Worm (Caenorhabditis elegans) whole organism, midembryonic: ENCODE results near the gene aat-2.
A peak's percentile ranks its signal among the peaks of the same experiment; 100 is the strongest.

Source experiments
- T22C8.4 ChIP-seq: fragments of 200-800 bp; sonication (Bioruptor generic); IDR thresholded peaks from 2 replicates; pipeline ENCODE4 v1.3.6; 2022; ENCODE audit warnings: missing genetic modification characterization, missing compliant biosample characterization
- cog-1 ChIP-seq: sonication (generic microtip); optimal IDR thresholded peaks from 2 replicates; lab custom pipeline; 2016; ENCODE audit warnings: missing genetic modification characterization, missing compliant biosample characterization
- flt-1 ChIP-seq: fragments of 200-800 bp; sonication (Bioruptor generic); IDR thresholded peaks from 2 replicates; pipeline ENCODE4 v1.3.6; 2022; ENCODE audit warnings: missing genetic modification characterization, missing compliant biosample characterization
- klf-2 ChIP-seq: fragments of 200-800 bp; sonication (Bioruptor generic); conservative IDR thresholded peaks from 2 replicates; pipeline ENCODE4 v1.3.6; 2022; ENCODE audit warnings: missing genetic modification reagents, missing genetic modification characterization, missing compliant biosample characterization
- med-1 ChIP-seq: sonication (generic microtip); optimal IDR thresholded peaks from 2 replicates; lab custom pipeline; 2017; ENCODE audit warnings: missing genetic modification characterization, mild to moderate bottlenecking, missing compliant biosample characterization, antibody characterized with exemption, missing genetic modification reagents; ENCODE audit not compliant: insufficient read depth
- ref-1 ChIP-seq: fragments of 200-800 bp; sonication (Bioruptor generic); conservative IDR thresholded peaks from 2 replicates; pipeline ENCODE4 v1.3.6; 2022; ENCODE audit warnings: missing genetic modification reagents, missing genetic modification characterization, missing compliant biosample characterization
- tab-1 ChIP-seq: fragments of 200-800 bp; sonication (Bioruptor generic); IDR thresholded peaks from 2 replicates; pipeline ENCODE4 v1.3.6; 2022; ENCODE audit warnings: missing genetic modification characterization, missing compliant biosample characterization
- ztf-23 ChIP-seq: fragments of 200-800 bp; sonication (Bioruptor generic); IDR thresholded peaks from 2 replicates; pipeline ENCODE4 v1.3.6; 2022; ENCODE audit warnings: missing genetic modification reagents, missing genetic modification characterization, missing compliant biosample characterization
- ztf-29 ChIP-seq: fragments of 200-800 bp; sonication (Bioruptor generic); IDR thresholded peaks from 2 replicates; pipeline ENCODE4 v1.3.6; 2022; ENCODE audit warnings: missing genetic modification reagents, missing genetic modification characterization, missing compliant biosample characterization

aat-2 gene

ce11 chrV:9221566-9221965 is 24.6 kb downstream of the aat-2 start, which contains the start of gene grd-6:
Gene grd-6, plus strand, starts transcription at chrV:9221866.
- TF ChIP-seq ztf-23 (no peak), tab-1 (no peak), ztf-29 (GFP tag; lab: Robert Waterston, UW) (no peak), med-1 (GFP tag; lab: Kevin White, UChicago) (no peak), klf-2 (GFP tag; lab: Robert Waterston, UW) (no peak), ref-1 (GFP tag; lab: Robert Waterston, UW) (no peak), T22C8.4 (GFP tag; lab: Robert Waterston, UW) (no peak)

ce11 chrV:9220444-9220843 is 25.7 kb downstream of the aat-2 start:
- TF ChIP-seq cog-1 (tag; lab: Kevin White, UChicago) (no peak), klf-2 (GFP tag; lab: Robert Waterston, UW) (no peak), ztf-23 (no peak), med-1 (GFP tag; lab: Kevin White, UChicago) (no peak), tab-1 (no peak)

ce11 chrV:9219390-9219733 is 26.8 kb downstream of the aat-2 start:
- TF ChIP-seq cog-1 (tag; lab: Kevin White, UChicago), result no peak
- no peak for TF ChIP-seq flt-1 (GFP tag; lab: Robert Waterston, UW)
- TF ChIP-seq ref-1 (GFP tag; lab: Robert Waterston, UW), result no peak
- TF ChIP-seq T22C8.4 (GFP tag; lab: Robert Waterston, UW), result no peak
- no peak for TF ChIP-seq klf-2 (GFP tag; lab: Robert Waterston, UW)
- TF ChIP-seq med-1 (GFP tag; lab: Kevin White, UChicago), result no peak
- no peak for TF ChIP-seq ztf-23
- TF ChIP-seq tab-1, result no peak
- TF ChIP-seq ztf-29 (GFP tag; lab: Robert Waterston, UW), result no peak

ce11 chrV:9218655-9219389 is 27.3 kb downstream of the aat-2 start:
- TF ChIP-seq klf-2 (GFP tag; lab: Robert Waterston, UW) (no peak), T22C8.4 (GFP tag; lab: Robert Waterston, UW) (no peak), flt-1 (GFP tag; lab: Robert Waterston, UW) (no peak), cog-1 (tag; lab: Kevin White, UChicago) (no peak), med-1 (GFP tag; lab: Kevin White, UChicago) (no peak), tab-1 (no peak), ztf-29 (GFP tag; lab: Robert Waterston, UW) (no peak), ref-1 (GFP tag; lab: Robert Waterston, UW) (no peak), ztf-23 (no peak)

ce11 chrV:9218214-9218613 is 27.9 kb downstream of the aat-2 start:
- no peak for TF ChIP-seq med-1 (GFP tag; lab: Kevin White, UChicago)
- no peak for TF ChIP-seq ztf-29 (GFP tag; lab: Robert Waterston, UW)
- TF ChIP-seq T22C8.4 (GFP tag; lab: Robert Waterston, UW), result no peak
- no peak for TF ChIP-seq tab-1
- no peak for TF ChIP-seq ztf-23
- TF ChIP-seq flt-1 (GFP tag; lab: Robert Waterston, UW), result no peak
- no peak for TF ChIP-seq cog-1 (tag; lab: Kevin White, UChicago)
- no peak for TF ChIP-seq klf-2 (GFP tag; lab: Robert Waterston, UW)
- no peak for TF ChIP-seq ref-1 (GFP tag; lab: Robert Waterston, UW)

ce11 chrV:9217158-9217557 is 29.0 kb downstream of the aat-2 start, which contains the start of gene pacs-1:
Gene pacs-1, minus strand, starts transcription at chrV:9217258.
- TF ChIP-seq med-1 (GFP tag; lab: Kevin White, UChicago) (no peak), ztf-23 (no peak), tab-1 (no peak), flt-1 (GFP tag; lab: Robert Waterston, UW) (no peak), ref-1 (GFP tag; lab: Robert Waterston, UW) (no peak), T22C8.4 (GFP tag; lab: Robert Waterston, UW) (no peak), cog-1 (tag; lab: Kevin White, UChicago) (no peak), klf-2 (GFP tag; lab: Robert Waterston, UW) (no peak), ztf-29 (GFP tag; lab: Robert Waterston, UW) (no peak)

ce11 chrV:9213554-9213953 is 32.6 kb downstream of the aat-2 start, which contains the start of gene mdt-27:
Gene mdt-27, minus strand, starts transcription at chrV:9213654.
- no peak for TF ChIP-seq ztf-23
- no peak for TF ChIP-seq T22C8.4 (GFP tag; lab: Robert Waterston, UW)
- TF ChIP-seq flt-1 (GFP tag; lab: Robert Waterston, UW), result no peak
- TF ChIP-seq cog-1 (tag; lab: Kevin White, UChicago), result no peak
- no peak for TF ChIP-seq klf-2 (GFP tag; lab: Robert Waterston, UW)
- no peak for TF ChIP-seq med-1 (GFP tag; lab: Kevin White, UChicago)
- no peak for TF ChIP-seq ref-1 (GFP tag; lab: Robert Waterston, UW)
- no peak for TF ChIP-seq tab-1
- TF ChIP-seq ztf-29 (GFP tag; lab: Robert Waterston, UW), result no peak

ce11 chrV:9212499-9212898 is 33.7 kb downstream of the aat-2 start:
- peak; percentile 58 for TF ChIP-seq cog-1 (tag; lab: Kevin White, UChicago)
- TF ChIP-seq T22C8.4 (GFP tag; lab: Robert Waterston, UW), result no peak
- TF ChIP-seq ztf-29 (GFP tag; lab: Robert Waterston, UW), result no peak

- TF ChIP-seq med-1 (GFP tag; lab: Kevin White, UChicago) (no peak), T22C8.4 (GFP tag; lab: Robert Waterston, UW) (no peak), ref-1 (GFP tag; lab: Robert Waterston, UW) (no peak), tab-1 (no peak), flt-1 (GFP tag; lab: Robert Waterston, UW) (no peak), klf-2 (GFP tag; lab: Robert Waterston, UW) (no peak), ztf-29 (GFP tag; lab: Robert Waterston, UW) (no peak), cog-1 (tag; lab: Kevin White, UChicago) (no peak), ztf-23 (no peak)
These were observed 37.3 kb downstream of the aat-2 start for ce11 chrV:9208878-9209277.
